Worm (Caenorhabditis elegans) whole organism, young adult: ENCODE results near the gene wrm-1.
A peak's percentile ranks its signal among the peaks of the same experiment; 100 is the strongest.

Source experiments
- B0261.1 ChIP-seq: sonication (generic microtip); optimal IDR thresholded peaks from 2 replicates; lab custom pipeline; 2016; ENCODE audit warnings: mild to moderate bottlenecking, missing genetic modification characterization, moderate library complexity, missing compliant biosample characterization
- C06A6.2 ChIP-seq: fragments of 200-800 bp; sonication (Bioruptor generic); conservative IDR thresholded peaks from 2 replicates; pipeline ENCODE4 v1.3.6; 2022; ENCODE audit warnings: missing genetic modification characterization, missing compliant biosample characterization
- D2030.7 ChIP-seq: fragments of 200-800 bp; sonication (Bioruptor generic); IDR thresholded peaks from 2 replicates; pipeline ENCODE4 v1.3.6; 2022; ENCODE audit warnings: missing genetic modification reagents, missing genetic modification characterization, missing compliant biosample characterization
- F23B12.7 ChIP-seq: sonication (generic microtip); optimal IDR thresholded peaks from 2 replicates; lab custom pipeline; 2017; ENCODE audit warnings: missing genetic modification characterization, mild to moderate bottlenecking, missing compliant biosample characterization, antibody characterized with exemption, moderate library complexity; ENCODE audit not compliant: insufficient read depth
- F33H1.4 ChIP-seq: fragments of 200-800 bp; sonication (Bioruptor generic); IDR thresholded peaks from 2 replicates; pipeline ENCODE4 v1.3.6; 2022; ENCODE audit warnings: missing genetic modification reagents, missing genetic modification characterization, missing compliant biosample characterization
- F39B2.1 ChIP-seq: fragments of 200-800 bp; sonication (Bioruptor generic); IDR thresholded peaks from 2 replicates; pipeline ENCODE4 v1.3.6; 2022; ENCODE audit warnings: missing genetic modification reagents, missing genetic modification characterization, missing compliant biosample characterization
- F57C9.4 ChIP-seq: sonication (generic microtip); optimal IDR thresholded peaks from 2 replicates; lab custom pipeline; 2017; ENCODE audit warnings: mild to moderate bottlenecking, missing genetic modification characterization, missing compliant biosample characterization
- Y79H2A.3 ChIP-seq: fragments of 200-800 bp; sonication (Bioruptor generic); conservative IDR thresholded peaks from 2 replicates; pipeline ENCODE4 v1.3.6; 2022; ENCODE audit warnings: missing genetic modification reagents, missing genetic modification characterization, missing compliant biosample characterization
- Y95B8A.8 ChIP-seq: fragments of 200-800 bp; sonication (Bioruptor generic); IDR thresholded peaks from 2 replicates; pipeline ENCODE4 v1.3.6; 2022; ENCODE audit warnings: missing genetic modification reagents, missing genetic modification characterization, missing compliant biosample characterization
- ZK185.1 ChIP-seq: sonication (generic microtip); optimal IDR thresholded peaks from 2 replicates; lab custom pipeline; 2016; ENCODE audit warnings: mild to moderate bottlenecking, missing genetic modification characterization, missing compliant biosample characterization; ENCODE audit not compliant: poor library complexity, severe bottlenecking
- akir-1 ChIP-seq: fragments of 200-800 bp; sonication (Bioruptor generic); optimal IDR thresholded peaks from 2 replicates; lab custom pipeline; 2018; ENCODE audit warnings: mild to moderate bottlenecking, missing genetic modification characterization, moderate library complexity, missing compliant biosample characterization
- aptf-2 ChIP-seq: fragments of 200-800 bp; sonication (Bioruptor generic); conservative IDR thresholded peaks from 2 replicates; pipeline ENCODE4 v1.3.6; 2022; ENCODE audit warnings: missing genetic modification reagents, missing genetic modification characterization, missing compliant biosample characterization
- bed-2 ChIP-seq: fragments of 200-800 bp; sonication (Bioruptor generic); IDR thresholded peaks from 2 replicates; pipeline ENCODE4 v1.3.6; 2022; ENCODE audit warnings: missing genetic modification reagents, missing genetic modification characterization, missing compliant biosample characterization
- cebp-2 ChIP-seq: fragments of 200-800 bp; sonication (Bioruptor generic); IDR thresholded peaks from 2 replicates; pipeline ENCODE4 v1.3.6; 2022; ENCODE audit warnings: missing genetic modification characterization, missing compliant biosample characterization
- ceh-100 ChIP-seq: fragments of 200-800 bp; sonication (Bioruptor generic); IDR thresholded peaks from 2 replicates; pipeline ENCODE4 v1.3.6; 2022; ENCODE audit warnings: missing genetic modification reagents, missing genetic modification characterization, missing compliant biosample characterization
- ceh-40 ChIP-seq: fragments of 200-800 bp; sonication (Bioruptor generic); IDR thresholded peaks from 2 replicates; pipeline ENCODE4 v1.3.6; 2022; ENCODE audit warnings: missing genetic modification characterization, missing compliant biosample characterization
- ceh-58 ChIP-seq: fragments of 200-800 bp; sonication (Bioruptor generic); IDR thresholded peaks from 2 replicates; pipeline ENCODE4 v1.3.6; 2022; ENCODE audit warnings: missing genetic modification characterization, missing compliant biosample characterization
- ceh-91 ChIP-seq: fragments of 200-800 bp; sonication (Bioruptor generic); IDR thresholded peaks from 2 replicates; pipeline ENCODE4 v1.3.6; 2022; ENCODE audit warnings: missing genetic modification reagents, missing genetic modification characterization, missing compliant biosample characterization
- die-1 ChIP-seq: sonication (generic microtip); optimal IDR thresholded peaks from 2 replicates; lab custom pipeline; 2016; ENCODE audit warnings: missing genotype, mild to moderate bottlenecking, missing genetic modification characterization, missing compliant biosample characterization
- efl-1 ChIP-seq: fragments of 150-350 bp; optimal IDR thresholded peaks from 2 replicates; lab custom pipeline; 2014; ENCODE audit warnings: missing biosample characterization, missing genetic modification reagents, missing genetic modification characterization
- ekl-4 ChIP-seq: fragments of 200-800 bp; sonication (Bioruptor generic); IDR thresholded peaks from 2 replicates; pipeline ENCODE4 v1.3.6; 2022; ENCODE audit warnings: missing genetic modification reagents, missing genetic modification characterization, missing compliant biosample characterization
- hmg-1.2 ChIP-seq: fragments of 200-800 bp; sonication (Bioruptor generic); IDR thresholded peaks from 2 replicates; pipeline ENCODE4 v1.3.6; 2022; ENCODE audit warnings: missing genetic modification reagents, missing genetic modification characterization, missing compliant biosample characterization
- hrde-1 ChIP-seq: sonication (generic microtip); optimal IDR thresholded peaks from 2 replicates; lab custom pipeline; 2016; ENCODE audit warnings: missing genetic modification characterization, mild to moderate bottlenecking, missing compliant biosample characterization, moderate library complexity, missing genotype, missing genetic modification reagents, borderline replicate concordance
- hsf-1 ChIP-seq: fragments of 200-800 bp; sonication (Bioruptor generic); IDR thresholded peaks from 2 replicates; pipeline ENCODE4 v1.3.6; 2022; ENCODE audit warnings: missing genetic modification reagents, missing genetic modification characterization, missing compliant biosample characterization
- let-526 ChIP-seq: fragments of 200-800 bp; sonication (Bioruptor generic); IDR thresholded peaks from 2 replicates; pipeline ENCODE4 v1.3.6; 2022; ENCODE audit warnings: missing genetic modification reagents, missing genetic modification characterization, missing compliant biosample characterization
- let-607 ChIP-seq, 2 experiments: fragments of 200-800 bp in 1 of 2; sonication (Bioruptor generic) in 1 of 2; sonication (generic microtip) in 1 of 2; optimal IDR thresholded peaks; 2 replicates each; lab custom pipeline; 2016 to 2018; ENCODE audit warnings: mild to moderate bottlenecking in 2 of 2, missing compliant biosample characterization in 2 of 2, missing genetic modification characterization in 2 of 2, moderate library complexity in 2 of 2, missing genotype in 1 of 2
- lin-26 ChIP-seq: fragments of 200-800 bp; sonication (Bioruptor generic); IDR thresholded peaks from 2 replicates; pipeline ENCODE4 v1.3.6; 2022; ENCODE audit warnings: missing genetic modification reagents, missing genetic modification characterization, missing compliant biosample characterization
- lsl-1 ChIP-seq: fragments of 200-800 bp; sonication (Bioruptor generic); optimal IDR thresholded peaks from 2 replicates; lab custom pipeline; 2018; ENCODE audit warnings: mild to moderate bottlenecking, missing genetic modification characterization, moderate library complexity, missing compliant biosample characterization
- madf-6 ChIP-seq: fragments of 200-800 bp; sonication (Bioruptor generic); IDR thresholded peaks from 2 replicates; pipeline ENCODE4 v1.3.6; 2022; ENCODE audit warnings: missing genetic modification reagents, missing genetic modification characterization, missing compliant biosample characterization
- madf-8 ChIP-seq: fragments of 200-800 bp; sonication (Bioruptor generic); conservative IDR thresholded peaks from 2 replicates; pipeline ENCODE4 v1.3.6; 2022; ENCODE audit warnings: missing genetic modification reagents, missing genetic modification characterization, missing compliant biosample characterization
- nfyb-1 ChIP-seq: fragments of 200-800 bp; sonication (Bioruptor generic); IDR thresholded peaks from 2 replicates; pipeline ENCODE4 v1.3.6; 2022; ENCODE audit warnings: missing genetic modification reagents, missing genetic modification characterization, missing compliant biosample characterization
- nhr-90 ChIP-seq: sonication (generic microtip); optimal IDR thresholded peaks from 2 replicates; lab custom pipeline; 2016; ENCODE audit warnings: missing genotype, mild to moderate bottlenecking, missing genetic modification characterization, missing compliant biosample characterization
- rec-8 ChIP-seq, 2 experiments: sonication (generic microtip); optimal IDR thresholded peaks; 2 replicates each; lab custom pipeline; 2016; ENCODE audit warnings: mild to moderate bottlenecking in 2 of 2, missing genetic modification characterization in 2 of 2, missing genetic modification reagents in 2 of 2, missing genotype in 2 of 2, missing biosample characterization in 1 of 2, missing compliant biosample characterization in 1 of 2, moderate library complexity in 1 of 2
- snpc-1.3 ChIP-seq: sonication (generic microtip); optimal IDR thresholded peaks from 2 replicates; lab custom pipeline; 2017; ENCODE audit warnings: missing genetic modification characterization, mild to moderate bottlenecking, missing compliant biosample characterization, antibody characterized with exemption, moderate library complexity, missing genotype, missing genetic modification reagents; ENCODE audit not compliant: insufficient read depth
- sptf-2 ChIP-seq: fragments of 200-800 bp; sonication (Bioruptor generic); optimal IDR thresholded peaks from 2 replicates; lab custom pipeline; 2018; ENCODE audit warnings: mild to moderate bottlenecking, missing genetic modification characterization, missing compliant biosample characterization
- tbp1 ChIP-seq: fragments of 200-800 bp; sonication (Bioruptor generic); optimal IDR thresholded peaks from 2 replicates; lab custom pipeline; 2018; ENCODE audit warnings: mild to moderate bottlenecking, missing genetic modification characterization, missing compliant biosample characterization
- tlf-1 ChIP-seq: fragments of 200-800 bp; sonication (Bioruptor generic); optimal IDR thresholded peaks from 2 replicates; lab custom pipeline; 2018; ENCODE audit warnings: mild to moderate bottlenecking, missing genetic modification characterization, missing compliant biosample characterization
- unc-130 ChIP-seq: sonication (generic microtip); optimal IDR thresholded peaks from 2 replicates; lab custom pipeline; 2016; ENCODE audit warnings: missing genetic modification reagents, missing genetic modification characterization, missing compliant biosample characterization
- xnd-1 ChIP-seq: sonication (generic microtip); optimal IDR thresholded peaks from 2 replicates; lab custom pipeline; 2016; ENCODE audit warnings: missing genotype, missing genetic modification reagents, missing genetic modification characterization, missing compliant biosample characterization
- ztf-18 ChIP-seq: sonication (generic microtip); optimal IDR thresholded peaks from 2 replicates; lab custom pipeline; 2016; ENCODE audit warnings: missing genotype, mild to moderate bottlenecking, missing genetic modification characterization, missing compliant biosample characterization

wrm-1 gene

ce11 chrIII:5697963-5698730 lies 24.5 kb upstream of the wrm-1 start, which contains the start of the genes lgg-3 and rgs-5 (continued):
- TF ChIP-seq snpc-1.3 (tag; lab: Kevin White, UChicago) = peak; percentile 3
- TF ChIP-seq, all 124 proteins: peak for 27

DNA sequence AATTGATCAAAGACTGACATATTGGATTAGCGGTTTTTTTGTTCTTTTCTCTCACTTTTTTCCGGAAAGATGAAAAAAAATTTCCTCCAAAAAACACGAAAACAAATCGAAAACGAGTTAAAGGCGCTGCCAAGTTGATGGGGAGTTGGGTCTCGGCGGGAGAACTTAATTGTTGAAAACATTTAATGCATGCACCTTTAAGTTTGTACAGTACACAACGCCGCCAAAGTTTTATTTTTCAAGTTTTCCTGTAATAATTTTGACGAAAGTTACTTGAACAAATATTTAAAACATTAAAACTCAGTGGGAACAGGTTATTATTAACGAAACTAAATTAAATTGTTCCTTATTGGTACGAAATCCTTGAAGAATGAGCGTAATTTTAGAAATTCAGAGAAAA lies 21.2 kb upstream of the wrm-1 start:
- TF ChIP-seq ceh-100 (GFP tag; lab: Robert Waterston, UW) (no peak), ceh-91 (GFP tag; lab: Robert Waterston, UW) (peak; percentile 41; the same call in 1 of the 2 replicates), lsl-1 (peak; percentile 80), die-1 (tag; lab: Kevin White, UChicago) (no peak), C06A6.2 (GFP tag; lab: Robert Waterston, UW) (no peak), xnd-1 (tag; lab: Kevin White, UChicago) (peak; percentile 21), efl-1 (GFP tag; lab: Kevin White, UChicago) (peak; percentile 83), hmg-1.2 (GFP tag; lab: Robert Waterston, UW) (no peak), nhr-90 (tag; lab: Kevin White, UChicago) (no peak), madf-8 (peak; percentile 49), F33H1.4 (GFP tag; lab: Robert Waterston, UW) (peak; percentile 79), madf-6 (GFP tag; lab: Robert Waterston, UW) (peak; percentile 78), D2030.7 (GFP tag; lab: Robert Waterston, UW) (peak; percentile 41; the same call in 1 of the 2 replicates), let-607 (tag; optimal IDR thresholded peaks at IDR 0.05; lab: Kevin White, UChicago) (no peak), Y79H2A.3 (GFP tag; lab: Robert Waterston, UW) (no peak), F57C9.4 (tag; lab: Kevin White, UChicago) (no peak), ceh-40 (GFP tag; lab: Robert Waterston, UW) (no peak)
- TF ChIP-seq, all 124 proteins: peak for 8

DNA sequence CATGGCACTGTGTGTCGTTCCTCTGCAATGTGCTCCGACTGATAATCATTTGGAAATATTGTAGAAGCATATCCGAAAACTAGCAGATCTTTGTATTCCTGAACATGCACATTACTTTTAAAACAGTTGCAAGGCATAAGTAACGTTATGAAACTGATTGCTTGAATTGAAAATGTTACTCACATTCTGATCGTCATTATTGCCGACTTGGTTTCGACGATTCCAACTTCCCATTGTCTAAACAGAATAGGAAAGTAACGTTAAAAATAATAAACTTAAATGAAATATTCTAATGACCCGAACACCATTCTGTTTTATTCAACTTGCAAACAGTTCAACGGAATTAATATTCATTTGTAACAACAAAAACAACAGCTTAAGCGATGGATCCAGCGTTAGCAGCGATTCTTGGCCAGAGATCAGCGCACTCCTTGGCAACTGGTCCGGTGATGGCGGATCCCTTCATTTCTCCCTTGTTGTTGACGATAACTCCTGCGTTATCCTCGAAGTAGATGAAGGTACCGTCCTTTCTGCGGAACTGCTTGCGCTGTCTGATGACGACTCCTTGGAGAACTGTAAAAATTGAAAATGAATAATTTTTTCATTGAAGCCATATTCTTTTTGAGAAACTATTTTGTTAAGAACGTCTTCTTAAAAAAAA lies 17.3 kb upstream of the wrm-1 start, which contains the start of gene swp-1:
swp-1 (minus strand) TSS at position 298 of the 661 bp plus-strand sequence.
- no peak for TF ChIP-seq let-607 (tag; optimal IDR thresholded peaks at IDR 0.05; lab: Kevin White, UChicago)
- peak; percentile 45 for TF ChIP-seq unc-130 (GFP tag; lab: Kevin White, UChicago)
- peak; percentile 28 for TF ChIP-seq tbp1 (GFP tag; lab: Kevin White, UChicago)
- TF ChIP-seq aptf-2 (GFP tag; lab: Robert Waterston, UW) = no peak
- no peak for TF ChIP-seq hmg-1.2 (GFP tag; lab: Robert Waterston, UW)
- no peak for TF ChIP-seq let-526 (GFP tag; lab: Robert Waterston, UW)
- TF ChIP-seq sptf-2 (GFP tag; lab: Kevin White, UChicago) = no peak
- TF ChIP-seq bed-2 (GFP tag; lab: Robert Waterston, UW) = no peak
- TF ChIP-seq madf-6 (GFP tag; lab: Robert Waterston, UW) = peak; percentile 78
- no peak for TF ChIP-seq rec-8 (tag; optimal IDR thresholded peaks at IDR 0.05; lab: Kevin White, UChicago)
- no peak for TF ChIP-seq Y95B8A.8 (GFP tag; lab: Robert Waterston, UW)
- TF ChIP-seq lin-26 = peak; percentile 74
- TF ChIP-seq cebp-2 (GFP tag; lab: Robert Waterston, UW) = no peak
- peak; percentile 12 for TF ChIP-seq hrde-1 (tag; lab: Kevin White, UChicago)
- no peak for TF ChIP-seq akir-1 (GFP tag; lab: Kevin White, UChicago)
- no peak for TF ChIP-seq ceh-58 (GFP tag; lab: Robert Waterston, UW)
- TF ChIP-seq F39B2.1 (GFP tag; lab: Robert Waterston, UW) = no peak
- peak; percentile 46 for TF ChIP-seq F33H1.4 (GFP tag; lab: Robert Waterston, UW)
- TF ChIP-seq B0261.1 (tag; lab: Kevin White, UChicago) = no peak
- peak; percentile 34 for TF ChIP-seq xnd-1 (tag; lab: Kevin White, UChicago)
- peak; percentile 54 for TF ChIP-seq tlf-1
- TF ChIP-seq F23B12.7 = no peak
- peak; percentile 60 for TF ChIP-seq hsf-1 (GFP tag; lab: Robert Waterston, UW)
- TF ChIP-seq ekl-4 (GFP tag; lab: Robert Waterston, UW) = peak; percentile 70
- TF ChIP-seq nfyb-1 = no peak
- TF ChIP-seq ceh-100 (GFP tag; lab: Robert Waterston, UW) = peak; percentile 16; the same call in 1 of the 2 replicates
- TF ChIP-seq ZK185.1 = no peak
- peak; percentile 21 for TF ChIP-seq ztf-18
